Fruit fly (Drosophila melanogaster) whole organism, wandering third instar larva: Measurements from ENCODE around the gene CG42245.

Source experiments
- CG32264 ChIP-seq: fragments of 200-800 bp; sonication (Bioruptor generic); optimal IDR thresholded peaks from 2 replicates; lab custom pipeline; 2016; ENCODE audit warnings: missing biosample characterization, missing genetic modification characterization
- CG9705 ChIP-seq: fragments of 200-800 bp; sonication (Bioruptor generic); optimal IDR thresholded peaks from 2 replicates; lab custom pipeline; 2018; ENCODE audit warnings: missing biosample characterization, mild to moderate bottlenecking, missing genetic modification characterization
- CrebA ChIP-seq: fragments of 200-800 bp; sonication (Bioruptor generic); optimal IDR thresholded peaks from 2 replicates; lab custom pipeline; 2016; ENCODE audit warnings: missing biosample characterization, mild to moderate bottlenecking, missing genetic modification characterization, borderline replicate concordance
- Dfd ChIP-seq: fragments of >200 bp; optimal IDR thresholded peaks from 2 replicates; lab custom pipeline; 2017; ENCODE audit warnings: missing biosample characterization, missing genetic modification characterization
- Dif ChIP-seq: fragments of 200-275, 200-300 bp; sonication (Bioruptor generic); optimal IDR thresholded peaks from 2 replicates; lab custom pipeline; 2018; ENCODE audit warnings: missing biosample characterization, missing genetic modification characterization; ENCODE audit not compliant: partially characterized antibody
- GATAd ChIP-seq: sonication (Bioruptor generic); optimal IDR thresholded peaks from 2 replicates; lab custom pipeline; 2016; ENCODE audit warnings: missing biosample characterization, missing genetic modification characterization
- HLH106 ChIP-seq: fragments of 200-800 bp; optimal IDR thresholded peaks from 3 replicates; lab custom pipeline; 2019; ENCODE audit warnings: missing biosample characterization, mild to moderate bottlenecking, missing genetic modification characterization, moderate library complexity
- Hnf4 ChIP-seq: fragments of 200-800 bp; sonication (Bioruptor generic); optimal IDR thresholded peaks from 2 replicates; lab custom pipeline; 2016; ENCODE audit warnings: missing biosample characterization, mild to moderate bottlenecking, missing genetic modification characterization
- Hr78 ChIP-seq: fragments of >200 bp; optimal IDR thresholded peaks from 2 replicates; lab custom pipeline; 2017; ENCODE audit warnings: missing biosample characterization, missing genetic modification characterization
- Hr83 ChIP-seq: fragments of 200-300 bp; sonication (Bioruptor generic); optimal IDR thresholded peaks from 2 replicates; lab custom pipeline; 2016; ENCODE audit warnings: missing biosample characterization, mild to moderate bottlenecking, missing genetic modification characterization, moderate library complexity; ENCODE audit not compliant: poor library complexity, severe bottlenecking
- Jra ChIP-seq: sonication (Bioruptor generic); optimal IDR thresholded peaks from 2 replicates; lab custom pipeline; 2016; ENCODE audit warnings: missing biosample characterization, missing genetic modification characterization
- Mio ChIP-seq: sonication (Bioruptor generic); optimal IDR thresholded peaks from 2 replicates; lab custom pipeline; 2016; ENCODE audit warnings: missing biosample characterization, missing genetic modification characterization
- Myc ChIP-seq: fragments of >200 bp; optimal IDR thresholded peaks from 2 replicates; lab custom pipeline; 2017
- N ChIP-seq: fragments of >200 bp; optimal IDR thresholded peaks from 2 replicates; lab custom pipeline; 2018; ENCODE audit warnings: missing biosample characterization, missing external identifiers, missing genetic modification characterization
- OdsH ChIP-seq: fragments of 200-800 bp; sonication (Bioruptor generic); optimal IDR thresholded peaks from 2 replicates; lab custom pipeline; 2016; ENCODE audit warnings: missing biosample characterization, mild to moderate bottlenecking, missing genetic modification characterization
- Rel ChIP-seq, 2 experiments: fragments of 200-800 bp; sonication (Bioruptor generic) in 1 of 2; optimal IDR thresholded peaks; 2 replicates in 1 of 2; 3 replicates in 1 of 2; lab custom pipeline; 2016 to 2019; ENCODE audit warnings: mild to moderate bottlenecking in 2 of 2, missing biosample characterization in 2 of 2, missing genetic modification characterization in 2 of 2, moderate library complexity in 1 of 2
- Sp1 ChIP-seq: fragments of 200-800 bp; sonication (Bioruptor generic); optimal IDR thresholded peaks from 3 replicates; lab custom pipeline; 2019; ENCODE audit warnings: missing biosample characterization, mild to moderate bottlenecking, missing genetic modification characterization, moderate library complexity
- Vsx2 ChIP-seq: fragments of 200-300, 225-300 bp; sonication (Bioruptor generic); optimal IDR thresholded peaks from 2 replicates; lab custom pipeline; 2018; ENCODE audit warnings: missing biosample characterization, missing genetic modification characterization; ENCODE audit not compliant: partially characterized antibody
- br ChIP-seq: fragments of 200-800 bp; sonication (Bioruptor generic); optimal IDR thresholded peaks from 2 replicates; lab custom pipeline; 2016; ENCODE audit warnings: missing biosample characterization, missing genetic modification characterization
- brk ChIP-seq: fragments of 200-800 bp; sonication (Bioruptor generic); optimal IDR thresholded peaks from 2 replicates; lab custom pipeline; 2016; ENCODE audit warnings: missing biosample characterization, mild to moderate bottlenecking, missing genetic modification characterization
- dl ChIP-seq, 2 experiments: fragments of 175-275, 200-275 bp in 1 of 2; fragments of 200-275 bp in 1 of 2; sonication (Bioruptor generic); optimal IDR thresholded peaks; lab custom pipeline; 2018; ENCODE audit warnings: mild to moderate bottlenecking in 2 of 2, missing biosample characterization in 2 of 2, missing genetic modification characterization in 2 of 2, moderate library complexity in 2 of 2; ENCODE audit not compliant: partially characterized antibody in 2 of 2, insufficient read depth in 1 of 2
- dmrt93B ChIP-seq: fragments of 200-800 bp; sonication (Bioruptor generic); optimal IDR thresholded peaks from 2 replicates; lab custom pipeline; 2018; ENCODE audit warnings: missing biosample characterization, mild to moderate bottlenecking, missing genetic modification characterization
- dsf ChIP-seq: sonication (Bioruptor generic); optimal IDR thresholded peaks from 2 replicates; lab custom pipeline; 2016; ENCODE audit warnings: missing biosample characterization, missing genetic modification characterization, borderline replicate concordance
- ey ChIP-seq: fragments of 200-800 bp; sonication (Bioruptor generic); optimal IDR thresholded peaks from 2 replicates; lab custom pipeline; 2016; ENCODE audit warnings: missing biosample characterization, missing genetic modification characterization
- foxo ChIP-seq, 2 experiments: fragments of 200-800 bp; sonication (Bioruptor generic); optimal IDR thresholded peaks; 2 replicates in 1 of 2; 3 replicates in 1 of 2; lab custom pipeline; 2016 to 2017; ENCODE audit warnings: missing biosample characterization in 2 of 2, missing genetic modification characterization in 2 of 2
- fru ChIP-seq: fragments of 200-800 bp; sonication (Bioruptor generic); optimal IDR thresholded peaks from 3 replicates; lab custom pipeline; 2016; ENCODE audit warnings: missing biosample characterization, mild to moderate bottlenecking, missing genetic modification characterization
- h ChIP-seq: fragments of 200-800 bp; sonication (Bioruptor generic); optimal IDR thresholded peaks from 3 replicates; lab custom pipeline; 2016; ENCODE audit warnings: missing biosample characterization, mild to moderate bottlenecking, missing genetic modification characterization
- jim ChIP-seq: fragments of 175-275, 200-325 bp; sonication (Bioruptor generic); optimal IDR thresholded peaks from 2 replicates; lab custom pipeline; 2016; ENCODE audit warnings: missing biosample characterization, mild to moderate bottlenecking, missing genetic modification characterization
- lola ChIP-seq: fragments of >200 bp; optimal IDR thresholded peaks from 2 replicates; lab custom pipeline; 2017; ENCODE audit warnings: missing biosample characterization, missing genetic modification characterization
- pan ChIP-seq: fragments of >200 bp; optimal IDR thresholded peaks from 2 replicates; lab custom pipeline; 2017
- psq ChIP-seq: fragments of 200-800 bp; sonication (Bioruptor generic); optimal IDR thresholded peaks from 3 replicates; lab custom pipeline; 2017; ENCODE audit warnings: missing biosample characterization, mild to moderate bottlenecking, missing genetic modification characterization, moderate library complexity
- rgr ChIP-seq: fragments of 200-800 bp; sonication (Bioruptor generic); optimal IDR thresholded peaks from 3 replicates; lab custom pipeline; 2016; ENCODE audit warnings: missing biosample characterization, mild to moderate bottlenecking, missing genetic modification characterization
- sage ChIP-seq: fragments of 200-800 bp; sonication (Bioruptor generic); optimal IDR thresholded peaks from 2 replicates; lab custom pipeline; 2016; ENCODE audit warnings: missing biosample characterization, mild to moderate bottlenecking, missing genetic modification characterization
- sv ChIP-seq: fragments of 200-800 bp; sonication (Bioruptor generic); optimal IDR thresholded peaks from 3 replicates; lab custom pipeline; 2016; ENCODE audit warnings: missing biosample characterization, missing genetic modification characterization
- tai ChIP-seq: sonication (Bioruptor generic); optimal IDR thresholded peaks from 2 replicates; lab custom pipeline; 2016; ENCODE audit warnings: missing biosample characterization, missing genetic modification characterization
- woc ChIP-seq: sonication (Bioruptor generic); optimal IDR thresholded peaks from 2 replicates; lab custom pipeline; 2016; ENCODE audit warnings: missing biosample characterization, mild to moderate bottlenecking, missing genetic modification characterization

The CG42245 gene

DNA sequence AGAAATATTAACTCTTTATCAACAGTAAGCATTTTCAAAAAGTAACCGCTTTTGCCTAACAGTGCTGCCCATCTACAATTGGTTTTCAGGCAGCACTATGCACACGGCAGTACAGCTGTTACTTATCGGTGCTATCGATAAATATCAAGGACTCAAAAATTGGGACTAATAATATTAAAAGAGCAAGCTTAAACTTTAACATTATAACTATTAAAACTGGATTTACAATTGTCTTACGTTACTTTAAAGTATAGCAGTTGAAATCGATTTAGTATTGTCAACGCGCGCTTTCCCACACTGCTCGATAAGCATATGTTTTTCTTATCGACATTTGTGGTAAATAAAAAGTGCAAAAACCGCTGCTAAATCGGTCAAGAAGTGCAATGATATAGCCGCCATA lies at the start of gene CG42245, which contains the start of gene MEP-1:
TSS of gene CG42245 (plus strand) at position 310 of the 400 bp plus-strand sequence.
TSS of gene MEP-1 (plus strand) at position 310 of the 400 bp plus-strand sequence.
- TF ChIP-seq Jra (peak; percentile 78), dsf (peak; percentile 71), psq (peak; percentile 1), sage (peak; percentile 53), Rel (GFP tag; optimal IDR thresholded peaks at IDR 0.05; lab: Kevin White, UChicago) (no peak), Rel (tag; optimal IDR thresholded peaks at IDR 0.05; lab: Kevin White, UChicago) (peak; percentile 50), Sp1 (GFP tag; lab: Kevin White, UChicago) (peak; percentile 24), br (GFP tag; lab: Kevin White, UChicago) (peak; percentile 73), Hnf4 (peak; percentile 80), Myc (no peak), dl (GFP tag; optimal IDR thresholded peaks at IDR 0.05; lab: Kevin White, UChicago; ENCODE audit: insufficient read depth in 1 of 2, partially characterized antibody in 2 of 2) (no peak), Mio (GFP tag; lab: Kevin White, UChicago) (peak; percentile 18), Hr83 (GFP tag; lab: Kevin White, UChicago) (peak; percentile 64), ey (peak; percentile 62), dmrt93B (GFP tag; lab: Kevin White, UChicago) (peak; percentile 15), pan (lab: Kevin White, UChicago) (no peak), h (GFP tag; lab: Kevin White, UChicago) (peak; percentile 74), N (GFP tag; lab: Kevin White, UChicago) (no peak), woc (GFP tag; lab: Kevin White, UChicago) (no peak), GATAd (GFP tag; lab: Kevin White, UChicago) (peak; percentile 86), HLH106 (peak; percentile 35), jim (GFP tag; lab: Kevin White, UChicago) (no peak), foxo (GFP tag; optimal IDR thresholded peaks at IDR 0.05; lab: Kevin White, UChicago) (peak; percentile 42 to 61), CG32264 (GFP tag; lab: Kevin White, UChicago) (peak; percentile 48), sv (peak; percentile 28), rgr (GFP tag; lab: Kevin White, UChicago) (peak; percentile 77), OdsH (GFP tag; lab: Kevin White, UChicago) (peak; percentile 38), tai (GFP tag; lab: Kevin White, UChicago) (peak; percentile 80), CG9705 (GFP tag; lab: Kevin White, UChicago) (peak; percentile 16), brk (GFP tag; lab: Kevin White, UChicago) (peak; percentile 88), fru (GFP tag; lab: Kevin White, UChicago) (peak; percentile 66)
- TF ChIP-seq, all 38 proteins: peak for 24

DNA sequence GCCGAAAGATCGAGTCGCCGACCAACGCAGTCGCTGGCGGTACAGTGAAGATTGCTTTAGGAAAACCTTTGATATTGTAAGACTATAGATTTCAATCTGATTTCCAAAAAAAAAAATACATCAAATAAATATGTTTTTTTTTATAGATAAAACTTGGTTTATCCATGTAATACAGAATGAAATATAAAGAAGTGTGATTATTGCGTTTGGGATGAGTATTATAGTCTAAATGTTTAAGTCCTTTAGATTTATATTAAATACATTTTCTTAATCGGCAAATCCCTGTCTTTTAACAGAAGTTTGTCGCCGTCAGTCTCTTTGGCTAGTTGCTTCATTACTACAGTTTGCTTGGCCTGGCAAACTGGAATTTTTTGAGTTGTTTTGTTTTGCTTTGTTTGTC lies 49.7 kb upstream of the CG42245 start:
- TF ChIP-seq tai (GFP tag; lab: Kevin White, UChicago) (no peak), Dfd (no peak), lola (no peak), dl (GFP tag; optimal IDR thresholded peaks at IDR 0.05; lab: Kevin White, UChicago; ENCODE audit: insufficient read depth in 1 of 2, partially characterized antibody in 2 of 2) (no peak), ey (no peak), woc (GFP tag; lab: Kevin White, UChicago) (no peak), sage (no peak), h (GFP tag; lab: Kevin White, UChicago) (no peak), Myc (no peak), dmrt93B (GFP tag; lab: Kevin White, UChicago) (no peak), Hr78 (GFP tag; lab: Kevin White, UChicago) (no peak), HLH106 (no peak), Vsx2 (GFP tag; lab: Kevin White, UChicago) (no peak), Rel (GFP tag; optimal IDR thresholded peaks at IDR 0.05; lab: Kevin White, UChicago) (no peak), Rel (tag; optimal IDR thresholded peaks at IDR 0.05; lab: Kevin White, UChicago) (no peak)

DNA sequence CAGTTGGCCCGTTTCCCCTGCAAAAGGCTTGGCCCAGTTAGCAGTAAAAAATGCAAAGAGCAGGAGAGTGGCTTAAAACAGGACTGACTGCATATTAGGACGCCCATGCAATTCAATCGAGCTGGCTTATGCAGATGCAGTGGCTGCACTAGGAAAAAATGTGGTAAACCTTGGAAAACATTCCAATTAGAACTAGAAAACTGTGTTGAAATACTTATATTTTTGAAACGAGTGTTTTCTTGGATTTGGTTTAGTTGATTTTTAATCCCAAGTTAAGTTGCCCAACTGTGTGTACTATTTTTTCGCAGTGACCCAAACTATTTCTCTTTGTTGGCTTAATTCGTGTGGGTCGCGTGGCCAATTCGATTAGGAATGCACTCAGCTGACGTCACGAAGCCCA lies 49.2 kb upstream of the CG42245 start:
- TF ChIP-seq h (GFP tag; lab: Kevin White, UChicago), result no peak
- no peak for TF ChIP-seq jim (GFP tag; lab: Kevin White, UChicago)
- no peak for TF ChIP-seq CrebA (GFP tag; lab: Kevin White, UChicago)
- TF ChIP-seq dl (GFP tag; optimal IDR thresholded peaks at IDR 0.05; lab: Kevin White, UChicago; ENCODE audit: insufficient read depth in 1 of 2, partially characterized antibody in 2 of 2), result no peak
- TF ChIP-seq foxo (GFP tag; optimal IDR thresholded peaks at IDR 0.05; lab: Kevin White, UChicago), result no peak
- TF ChIP-seq N (GFP tag; lab: Kevin White, UChicago), result no peak
- no peak for TF ChIP-seq Mio (GFP tag; lab: Kevin White, UChicago)
- no peak for TF ChIP-seq Hnf4
- TF ChIP-seq Rel (GFP tag; optimal IDR thresholded peaks at IDR 0.05; lab: Kevin White, UChicago), result no peak
- no peak for TF ChIP-seq Rel (tag; optimal IDR thresholded peaks at IDR 0.05; lab: Kevin White, UChicago)
- no peak for TF ChIP-seq brk (GFP tag; lab: Kevin White, UChicago)
- TF ChIP-seq psq, result no peak
- no peak for TF ChIP-seq pan (lab: Kevin White, UChicago)
- no peak for TF ChIP-seq sage
- TF ChIP-seq ey, result no peak
- no peak for TF ChIP-seq fru (GFP tag; lab: Kevin White, UChicago)
- TF ChIP-seq dsf, result no peak
- TF ChIP-seq Jra, result no peak
- TF ChIP-seq Vsx2 (GFP tag; lab: Kevin White, UChicago), result no peak
- TF ChIP-seq Dif (GFP tag; lab: Kevin White, UChicago), result no peak
- no peak for TF ChIP-seq woc (GFP tag; lab: Kevin White, UChicago)
